Worm (Caenorhabditis elegans) whole organism, L1 larva: ENCODE measurements around the gene C06E1.11.
A peak's percentile ranks its signal among the peaks of the same experiment; 100 is the strongest.

Experiments used
- F16B12.6 ChIP-seq: fragments of 150-350 bp; optimal IDR thresholded peaks from 2 replicates; lab custom pipeline; 2014; ENCODE audit warnings: missing biosample characterization, missing genetic modification characterization
- Y116A8C.19 ChIP-seq: sonication (generic microtip); optimal IDR thresholded peaks from 2 replicates; lab custom pipeline; 2016; ENCODE audit warnings: missing compliant biosample characterization, missing genetic modification characterization, borderline replicate concordance
- aha-1 ChIP-seq: fragments of 150-350 bp; optimal IDR thresholded peaks from 2 replicates; lab custom pipeline; 2014; ENCODE audit warnings: missing biosample characterization, missing genetic modification characterization
- alr-1 ChIP-seq: fragments of 200-800 bp; sonication (Bioruptor generic); optimal IDR thresholded peaks from 2 replicates; lab custom pipeline; 2018; ENCODE audit warnings: borderline replicate concordance, mild to moderate bottlenecking, missing genetic modification characterization, missing compliant biosample characterization
- ama-1 ChIP-seq: fragments of 150-350 bp; optimal IDR thresholded peaks from 2 replicates; lab custom pipeline; 2014
- blmp-1 ChIP-seq: fragments of 150-350 bp; optimal IDR thresholded peaks from 2 replicates; lab custom pipeline; 2014; ENCODE audit warnings: missing biosample characterization, missing genetic modification characterization
- ceh-63 ChIP-seq: fragments of 200-800 bp; sonication (Bioruptor generic); optimal IDR thresholded peaks from 2 replicates; lab custom pipeline; 2018; ENCODE audit warnings: mild to moderate bottlenecking, missing genetic modification characterization, missing compliant biosample characterization
- ceh-8 ChIP-seq: fragments of 200-800 bp; sonication (Bioruptor generic); optimal IDR thresholded peaks from 2 replicates; lab custom pipeline; 2018; ENCODE audit warnings: mild to moderate bottlenecking, missing genetic modification characterization, moderate library complexity, missing compliant biosample characterization
- ces-1 ChIP-seq: fragments of 150-350 bp; optimal IDR thresholded peaks from 2 replicates; lab custom pipeline; 2014; ENCODE audit warnings: missing biosample characterization, missing genetic modification reagents, missing genetic modification characterization
- dsc-1 ChIP-seq: sonication (generic microtip); optimal IDR thresholded peaks from 2 replicates; lab custom pipeline; 2016; ENCODE audit warnings: mild to moderate bottlenecking, missing genetic modification characterization, missing compliant biosample characterization
- efl-1 ChIP-seq, 4 experiments: fragments of 150-350 bp; optimal IDR thresholded peaks in 3 of 4; peaks in 1 of 4; 1 replicate in 1 of 4; 2 replicates in 3 of 4; lab custom pipeline; 2014; ENCODE audit warnings: missing biosample characterization in 2 of 4, missing genetic modification characterization in 2 of 4, missing genetic modification reagents in 2 of 4
- elt-2 ChIP-seq: sonication (generic microtip); optimal IDR thresholded peaks from 2 replicates; lab custom pipeline; 2016; ENCODE audit warnings: missing genetic modification characterization, mild to moderate bottlenecking, inconsistent platforms, missing compliant biosample characterization, missing genetic modification reagents
- elt-3 ChIP-seq, 6 experiments: fragments of 150-350 bp in 1 of 6; sonication (generic microtip); optimal IDR thresholded peaks; 2 replicates each; lab custom pipeline; 2017 to 2018; ENCODE audit warnings: missing biosample characterization in 6 of 6, missing genetic modification characterization in 6 of 6, inconsistent platforms in 1 of 6
- ets-5 ChIP-seq: fragments of 200-800 bp; sonication (Bioruptor generic); IDR thresholded peaks from 2 replicates; pipeline ENCODE4 v1.3.6; 2022; ENCODE audit warnings: missing genetic modification characterization, missing compliant biosample characterization
- fkh-10 ChIP-seq: sonication (generic microtip); optimal IDR thresholded peaks from 2 replicates; lab custom pipeline; 2017; ENCODE audit warnings: missing biosample characterization, missing genetic modification reagents, missing genetic modification characterization
- fkh-8 ChIP-seq: sonication (generic microtip); optimal IDR thresholded peaks from 2 replicates; lab custom pipeline; 2016; ENCODE audit warnings: mild to moderate bottlenecking, missing genetic modification characterization, missing compliant biosample characterization
- fos-1 ChIP-seq: fragments of 150-350 bp; optimal IDR thresholded peaks from 2 replicates; lab custom pipeline; 2014; ENCODE audit warnings: missing biosample characterization, missing genetic modification characterization
- hlh-17 ChIP-seq: fragments of 200-800 bp; sonication (Bioruptor generic); optimal IDR thresholded peaks from 2 replicates; lab custom pipeline; 2018; ENCODE audit warnings: missing genetic modification characterization, mild to moderate bottlenecking, missing compliant biosample characterization, moderate library complexity, borderline replicate concordance
- hlh-4 ChIP-seq: sonication (generic microtip); optimal IDR thresholded peaks from 2 replicates; lab custom pipeline; 2016; ENCODE audit warnings: mild to moderate bottlenecking, missing genetic modification characterization, missing compliant biosample characterization
- hpl-2 ChIP-seq: fragments of 150-350 bp; optimal IDR thresholded peaks from 2 replicates; lab custom pipeline; 2014; ENCODE audit warnings: missing biosample characterization, missing genetic modification reagents, missing genetic modification characterization
- isw-1 ChIP-seq: fragments of 200-800 bp; sonication (Bioruptor generic); IDR thresholded peaks from 2 replicates; pipeline ENCODE4 v1.3.6; 2022; ENCODE audit warnings: missing genetic modification characterization, missing compliant biosample characterization
- jun-1 ChIP-seq: fragments of 150-350 bp; optimal IDR thresholded peaks from 2 replicates; lab custom pipeline; 2014; ENCODE audit warnings: missing biosample characterization, missing genetic modification reagents, missing genetic modification characterization
- lin-13 ChIP-seq: fragments of 150-350 bp; optimal IDR thresholded peaks from 2 replicates; lab custom pipeline; 2014; ENCODE audit warnings: missing biosample characterization, missing genetic modification reagents, missing genetic modification characterization
- lin-14 ChIP-seq: fragments of 200-800 bp; sonication (Bioruptor generic); optimal IDR thresholded peaks from 2 replicates; lab custom pipeline; 2018; ENCODE audit warnings: mild to moderate bottlenecking, missing genetic modification characterization, moderate library complexity, missing compliant biosample characterization
- lin-15B ChIP-seq: fragments of 150-350 bp; sonication (generic microtip); optimal IDR thresholded peaks from 3 replicates; lab custom pipeline; 2014; ENCODE audit warnings: missing biosample characterization, missing genetic modification characterization
- lin-35 ChIP-seq, 2 experiments: fragments of 150-350 bp; optimal IDR thresholded peaks; 2 replicates each; lab custom pipeline; 2014; ENCODE audit warnings: missing biosample characterization in 2 of 2, missing genetic modification characterization in 2 of 2, missing genetic modification reagents in 2 of 2
- lsy-2 ChIP-seq, 2 experiments: fragments of 150-350 bp; optimal IDR thresholded peaks; 2 replicates each; lab custom pipeline; 2014; ENCODE audit warnings: missing biosample characterization in 2 of 2, missing genetic modification characterization in 2 of 2
- mdl-1 ChIP-seq, 2 experiments: fragments of 150-350 bp; optimal IDR thresholded peaks; 2 replicates each; lab custom pipeline; 2014 to 2017; ENCODE audit warnings: missing biosample characterization in 2 of 2, missing genetic modification characterization in 2 of 2, inconsistent platforms in 1 of 2
- mef-2 ChIP-seq: fragments of 150-350 bp; optimal IDR thresholded peaks from 2 replicates; lab custom pipeline; 2014; ENCODE audit warnings: missing biosample characterization, missing genetic modification characterization
- nhr-19 ChIP-seq: fragments of 200-800 bp; sonication (Bioruptor generic); conservative IDR thresholded peaks from 2 replicates; pipeline ENCODE4 v1.3.6; 2022; ENCODE audit warnings: missing genetic modification characterization, missing compliant biosample characterization
- nhr-237 ChIP-seq: fragments of 150-350 bp; optimal IDR thresholded peaks from 2 replicates; lab custom pipeline; 2014; ENCODE audit warnings: missing biosample characterization, missing genetic modification characterization
- nhr-85 ChIP-seq: sonication (generic microtip); peaks from one replicate; lab custom pipeline; 2016; ENCODE audit warnings: missing genetic modification characterization, inconsistent platforms, missing compliant biosample characterization
- nhr-90 ChIP-seq: sonication (generic microtip); optimal IDR thresholded peaks from 2 replicates; lab custom pipeline; 2016; ENCODE audit warnings: mild to moderate bottlenecking, missing genetic modification characterization, missing compliant biosample characterization; ENCODE audit not compliant: poor library complexity
- pag-3 ChIP-seq: sonication (generic microtip); optimal IDR thresholded peaks from 2 replicates; lab custom pipeline; 2017; ENCODE audit warnings: missing genetic modification characterization, mild to moderate bottlenecking, missing compliant biosample characterization, antibody characterized with exemption, borderline replicate concordance; ENCODE audit not compliant: insufficient read depth
- pax-3 ChIP-seq: fragments of 200-800 bp; sonication (Bioruptor generic); optimal IDR thresholded peaks from 2 replicates; lab custom pipeline; 2018; ENCODE audit warnings: mild to moderate bottlenecking, missing genetic modification characterization, moderate library complexity, missing compliant biosample characterization
- rnt-1 ChIP-seq: sonication (generic microtip); optimal IDR thresholded peaks from 2 replicates; lab custom pipeline; 2016; ENCODE audit warnings: mild to moderate bottlenecking, missing genetic modification characterization, moderate library complexity, missing compliant biosample characterization
- skn-1 ChIP-seq: fragments of 150-350 bp; optimal IDR thresholded peaks from 2 replicates; lab custom pipeline; 2014; ENCODE audit warnings: missing biosample characterization, missing genetic modification characterization
- sox-4 ChIP-seq: sonication (generic microtip); optimal IDR thresholded peaks from 2 replicates; lab custom pipeline; 2016; ENCODE audit warnings: missing genetic modification characterization, missing compliant biosample characterization
- sup-37 ChIP-seq: fragments of 200-800 bp; sonication (Bioruptor generic); optimal IDR thresholded peaks from 2 replicates; lab custom pipeline; 2018; ENCODE audit warnings: mild to moderate bottlenecking, missing genetic modification characterization, missing compliant biosample characterization
- swsn-7 ChIP-seq: sonication (generic microtip); optimal IDR thresholded peaks from 2 replicates; lab custom pipeline; 2016; ENCODE audit warnings: missing genetic modification characterization, missing compliant biosample characterization
- tbx-2 ChIP-seq: sonication (generic microtip); optimal IDR thresholded peaks from 2 replicates; lab custom pipeline; 2016; ENCODE audit warnings: missing genetic modification characterization, missing compliant biosample characterization
- xbp-1 ChIP-seq: sonication (generic microtip); optimal IDR thresholded peaks from 2 replicates; lab custom pipeline; 2016; ENCODE audit warnings: missing genetic modification characterization, missing compliant biosample characterization
- zag-1 ChIP-seq: fragments of 150-350 bp; optimal IDR thresholded peaks from 2 replicates; lab custom pipeline; 2014; ENCODE audit warnings: missing biosample characterization, missing genetic modification characterization
- ztf-4 ChIP-seq: fragments of 150-350 bp; optimal IDR thresholded peaks from 2 replicates; lab custom pipeline; 2014; ENCODE audit warnings: missing biosample characterization, missing genetic modification characterization

Gene C06E1.11

ce11 chrIII:8593620-8594019 lies 22.9 kb downstream of the C06E1.11 start, which contains the start of gene C06E1.7:
Gene C06E1.7, minus strand, starts transcription at chrIII:8593720.
- no peak for TF ChIP-seq elt-2 (tag; lab: Kevin White, UChicago)
- no peak for TF ChIP-seq dsc-1 (tag; lab: Kevin White, UChicago)
- TF ChIP-seq sup-37 (GFP tag; lab: Kevin White, UChicago): no peak
- no peak for TF ChIP-seq hlh-17 (GFP tag; lab: Kevin White, UChicago)
- no peak for TF ChIP-seq skn-1 (tag; lab: Kevin White, UChicago)
- no peak for TF ChIP-seq elt-3 (tag; optimal IDR thresholded peaks at IDR 0.05; lab: Kevin White, UChicago)
- no peak for TF ChIP-seq alr-1 (tag; lab: Kevin White, UChicago)
- TF ChIP-seq fkh-10 (GFP tag; lab: Kevin White, UChicago): no peak
- no peak for TF ChIP-seq sox-4
- no peak for TF ChIP-seq ets-5
- no peak for TF ChIP-seq ceh-8 (GFP tag; lab: Kevin White, UChicago)
- no peak for TF ChIP-seq fos-1 (tag; lab: Kevin White, UChicago)
- no peak for TF ChIP-seq lin-13 (GFP tag; lab: Kevin White, UChicago)
- no peak for TF ChIP-seq nhr-90 (tag; lab: Kevin White, UChicago)
- TF ChIP-seq pax-3 (tag; lab: Kevin White, UChicago): no peak
- no peak for TF ChIP-seq mdl-1 (tag; optimal IDR thresholded peaks at IDR 0.05; lab: Kevin White, UChicago)
- TF ChIP-seq isw-1 (GFP tag; lab: Robert Waterston, UW): no peak
- no peak for TF ChIP-seq jun-1 (tag; lab: Kevin White, UChicago)
- TF ChIP-seq hpl-2 (GFP tag; lab: Kevin White, UChicago): no peak
- TF ChIP-seq ztf-4: no peak

- TF ChIP-seq Y116A8C.19 (tag; lab: Kevin White, UChicago) (no peak), tbx-2 (tag; lab: Kevin White, UChicago) (no peak)
These were observed 25.6 kb downstream of the C06E1.11 start, which contains the start of gene fipr-16 for ce11 chrIII:8590882-8591281. Gene fipr-16, minus strand, starts transcription at chrIII:8590982.

- no peak for TF ChIP-seq nhr-237 (tag; lab: Kevin White, UChicago)
- no peak for TF ChIP-seq rnt-1
- no peak for TF ChIP-seq lin-15B (tag; lab: Kevin White, UChicago)
- no peak for TF ChIP-seq nhr-19 (GFP tag; lab: Robert Waterston, UW)
- TF ChIP-seq zag-1 (tag; lab: Kevin White, UChicago): no peak
- no peak for TF ChIP-seq lin-35 (GFP tag; optimal IDR thresholded peaks at IDR 0.05; lab: Kevin White, UChicago)
These were observed 27.3 kb downstream of the C06E1.11 start, which contains the start of gene fip-3 for ce11 chrIII:8589195-8589594. Gene fip-3, minus strand, starts transcription at chrIII:8589488.

- no peak for TF ChIP-seq pag-3 (tag; lab: Kevin White, UChicago)
- TF ChIP-seq F16B12.6: no peak
- TF ChIP-seq ama-1 (lab: Kevin White, UChicago): no peak
- no peak for TF ChIP-seq isw-1 (GFP tag; lab: Robert Waterston, UW)
- TF ChIP-seq xbp-1 (tag; lab: Kevin White, UChicago): no peak
- no peak for TF ChIP-seq aha-1 (tag; lab: Kevin White, UChicago)
- no peak for TF ChIP-seq ceh-63 (GFP tag; lab: Kevin White, UChicago)
- no peak for TF ChIP-seq nhr-85 (tag; lab: Kevin White, UChicago)
- peak; percentile 74 for TF ChIP-seq fkh-10 (GFP tag; lab: Kevin White, UChicago)
- no peak for TF ChIP-seq fos-1 (tag; lab: Kevin White, UChicago)
- peak; percentile 64 for TF ChIP-seq lin-14 (GFP tag; lab: Kevin White, UChicago)
- TF ChIP-seq lin-13 (GFP tag; lab: Kevin White, UChicago): no peak
- TF ChIP-seq sox-4: no peak
- TF ChIP-seq mef-2: no peak
- peak; percentile 71 for TF ChIP-seq ces-1 (GFP tag; lab: Kevin White, UChicago)
- TF ChIP-seq fkh-8: no peak
- no peak for TF ChIP-seq swsn-7 (tag; lab: Kevin White, UChicago)
- TF ChIP-seq hlh-4 (tag; lab: Kevin White, UChicago): no peak
- no peak for TF ChIP-seq lsy-2 (tag; optimal IDR thresholded peaks at IDR 0.05; lab: Kevin White, UChicago)
- TF ChIP-seq mdl-1 (tag; optimal IDR thresholded peaks at IDR 0.05; lab: Kevin White, UChicago): no peak
- TF ChIP-seq blmp-1 (tag; lab: Kevin White, UChicago): no peak
- no peak for TF ChIP-seq efl-1 (optimal IDR thresholded peaks at IDR 0.05; lab: Kevin White, UChicago)
- peak in 1 of 2 experiments; percentile 43 for TF ChIP-seq efl-1 (GFP tag; optimal IDR thresholded peaks at IDR 0.05 in 1 of 2; lab: Kevin White, UChicago)
- no peak for TF ChIP-seq alr-1 (tag; lab: Kevin White, UChicago)
- TF ChIP-seq nhr-19 (GFP tag; lab: Robert Waterston, UW): no peak
- no peak for TF ChIP-seq nhr-237 (tag; lab: Kevin White, UChicago)
These were observed 27.8 kb downstream of the C06E1.11 start, which contains the start of gene glr-1 for ce11 chrIII:8588592-8589153. Gene glr-1, minus strand, starts transcription at chrIII:8588642.
